Fruit fly (Drosophila melanogaster) whole organism, embryonic: Measurements from ENCODE around the gene TFAM.

ENCODE experiments used
- Bteb2 ChIP-seq: fragments of 200-800 bp; sonication (Bioruptor generic); optimal IDR thresholded peaks from 2 replicates; lab custom pipeline; 2016; ENCODE audit warnings: missing biosample characterization, missing genetic modification characterization
- CG10274 ChIP-seq: fragments of 200-800 bp; sonication (Bioruptor generic); optimal IDR thresholded peaks from 3 replicates; lab custom pipeline; 2017; ENCODE audit warnings: missing biosample characterization, mild to moderate bottlenecking, missing genetic modification characterization
- CG12219 ChIP-seq: fragments of 200-800 bp; sonication (Bioruptor generic); optimal IDR thresholded peaks from 3 replicates; lab custom pipeline; 2018; ENCODE audit warnings: missing biosample characterization, mild to moderate bottlenecking, missing genetic modification characterization
- CG12299 ChIP-seq: fragments of 200-800 bp; sonication (Bioruptor generic); optimal IDR thresholded peaks from 2 replicates; lab custom pipeline; 2018; ENCODE audit warnings: missing biosample characterization, mild to moderate bottlenecking, missing genetic modification characterization
- CG12659 ChIP-seq: fragments of 200-800 bp; sonication (Bioruptor generic); optimal IDR thresholded peaks from 3 replicates; lab custom pipeline; 2017; ENCODE audit warnings: mild to moderate bottlenecking, missing biosample characterization, missing genetic modification reagents, missing genetic modification characterization
- CG15269 ChIP-seq: fragments of 200-800 bp; sonication (Bioruptor generic); optimal IDR thresholded peaks from 2 replicates; lab custom pipeline; 2018; ENCODE audit warnings: missing biosample characterization, mild to moderate bottlenecking, missing genetic modification characterization, moderate library complexity
- CG1792 ChIP-seq: fragments of 200-800 bp; sonication (Bioruptor generic); optimal IDR thresholded peaks from 2 replicates; lab custom pipeline; 2016; ENCODE audit warnings: missing biosample characterization, missing genetic modification characterization
- CG18262 ChIP-seq: fragments of 200-800 bp; optimal IDR thresholded peaks from 3 replicates; lab custom pipeline; 2019; ENCODE audit warnings: missing biosample characterization, mild to moderate bottlenecking, missing genetic modification characterization, moderate library complexity
- CG2678 ChIP-seq: fragments of 200-800 bp; sonication (Bioruptor generic); optimal IDR thresholded peaks from 3 replicates; lab custom pipeline; 2019; ENCODE audit warnings: missing biosample characterization, mild to moderate bottlenecking, missing genetic modification characterization, moderate library complexity
- CG2889 ChIP-seq: fragments of 200-800 bp; sonication (Bioruptor generic); IDR thresholded peaks from 3 replicates; pipeline ENCODE4 v1.3.6; 2022; ENCODE audit warnings: missing biosample characterization, missing genetic modification characterization
- CG3065 ChIP-seq: fragments of 200-800 bp; sonication (Bioruptor generic); optimal IDR thresholded peaks from 2 replicates; lab custom pipeline; 2016; ENCODE audit warnings: missing biosample characterization, missing genetic modification characterization
- CG34422 ChIP-seq: fragments of 200-800 bp; sonication (Bioruptor generic); IDR thresholded peaks from 3 replicates; pipeline ENCODE4 v1.3.6; 2022; ENCODE audit warnings: missing biosample characterization, missing genetic modification characterization
- CG43689 ChIP-seq: fragments of 200-800 bp; sonication (Bioruptor generic); IDR thresholded peaks from 2 replicates; pipeline ENCODE4 v1.3.6; 2022; ENCODE audit warnings: missing biosample characterization, missing genetic modification characterization
- CG4730 ChIP-seq: fragments of 200-800 bp; sonication (Bioruptor generic); IDR thresholded peaks from 2 replicates; pipeline ENCODE4 v1.3.6; 2022; ENCODE audit warnings: missing biosample characterization, missing genetic modification characterization
- CG6254 ChIP-seq: fragments of 200-800 bp; sonication (Bioruptor generic); optimal IDR thresholded peaks from 3 replicates; lab custom pipeline; 2017; ENCODE audit warnings: mild to moderate bottlenecking, missing biosample characterization, missing genetic modification reagents, missing genetic modification characterization
- CG7745 ChIP-seq: fragments of 200-800 bp; sonication (Bioruptor generic); optimal IDR thresholded peaks from 2 replicates; lab custom pipeline; 2018; ENCODE audit warnings: missing biosample characterization, mild to moderate bottlenecking, missing genetic modification characterization, moderate library complexity
- CG8765 ChIP-seq: fragments of 200-800 bp; sonication (Bioruptor generic); IDR thresholded peaks from 2 replicates; pipeline ENCODE4 v1.3.6; 2022; ENCODE audit warnings: missing biosample characterization, missing genetic modification characterization
- CG9437 ChIP-seq: fragments of 200-800 bp; sonication (Bioruptor generic); optimal IDR thresholded peaks from 2 replicates; lab custom pipeline; 2018; ENCODE audit warnings: missing biosample characterization, mild to moderate bottlenecking, missing genetic modification characterization
- CG9609 ChIP-seq: fragments of 200-800 bp; sonication (Bioruptor generic); optimal IDR thresholded peaks from 3 replicates; lab custom pipeline; 2016; ENCODE audit warnings: missing biosample characterization, missing genetic modification characterization
- CrebB ChIP-seq: fragments of 200-800 bp; sonication (Bioruptor generic); optimal IDR thresholded peaks from 3 replicates; lab custom pipeline; 2018; ENCODE audit warnings: missing biosample characterization, mild to moderate bottlenecking, missing genetic modification characterization
- Dip3 ChIP-seq: fragments of 200-800 bp; sonication (Bioruptor generic); optimal IDR thresholded peaks from 3 replicates; lab custom pipeline; 2016; ENCODE audit warnings: missing biosample characterization, missing genetic modification characterization
- Doc3 ChIP-seq: fragments of 200-800 bp; sonication (Bioruptor generic); IDR thresholded peaks from 3 replicates; pipeline ENCODE4 v1.3.6; 2022; ENCODE audit warnings: missing biosample characterization, missing genetic modification characterization; ENCODE audit not compliant: partially characterized antibody
- HmgD ChIP-seq: fragments of 200-800 bp; sonication (Bioruptor generic); optimal IDR thresholded peaks from 3 replicates; lab custom pipeline; 2016; ENCODE audit warnings: missing biosample characterization, missing genetic modification characterization
- Mrtf ChIP-seq: fragments of 200-800 bp; sonication (Bioruptor generic); IDR thresholded peaks from 3 replicates; pipeline ENCODE4 v1.3.6; 2022; ENCODE audit warnings: missing biosample characterization, missing genetic modification characterization
- Neu2 ChIP-seq: fragments of 200-800 bp; sonication (Bioruptor generic); optimal IDR thresholded peaks from 3 replicates; lab custom pipeline; 2016; ENCODE audit warnings: missing biosample characterization, missing genetic modification characterization, borderline replicate concordance
- Optix ChIP-seq: fragments of 200-800 bp; sonication (Bioruptor generic); IDR thresholded peaks from 3 replicates; pipeline ENCODE4 v1.3.6; 2022; ENCODE audit warnings: missing biosample characterization, missing genetic modification characterization
- Ptx1 ChIP-seq: fragments of 200-800 bp; sonication (Bioruptor generic); IDR thresholded peaks from 2 replicates; pipeline ENCODE4 v1.3.6; 2022; ENCODE audit warnings: missing biosample characterization, missing genetic modification characterization
- Scr ChIP-seq: fragments of 200-800 bp; sonication (Bioruptor generic); IDR thresholded peaks from 2 replicates; pipeline ENCODE4 v1.3.6; 2022; ENCODE audit warnings: missing biosample characterization, missing genetic modification characterization; ENCODE audit not compliant: partially characterized antibody
- ase ChIP-seq: fragments of 200-800 bp; sonication (Bioruptor generic); IDR thresholded peaks from 3 replicates; pipeline ENCODE4 v1.3.6; 2022; ENCODE audit warnings: missing biosample characterization, missing genetic modification characterization
- az2 ChIP-seq: fragments of 200-800 bp; sonication (Bioruptor generic); optimal IDR thresholded peaks from 3 replicates; lab custom pipeline; 2016; ENCODE audit warnings: missing biosample characterization, missing genetic modification characterization
- bsh ChIP-seq, 2 experiments: fragments of 200-800 bp; sonication (Bioruptor generic); optimal IDR thresholded peaks; 2 replicates each; lab custom pipeline; 2017 to 2018; ENCODE audit warnings: mild to moderate bottlenecking in 2 of 2, missing biosample characterization in 2 of 2, missing genetic modification characterization in 2 of 2, moderate library complexity in 1 of 2
- btn ChIP-seq: fragments of 200-800 bp; sonication (Bioruptor generic); optimal IDR thresholded peaks from 2 replicates; lab custom pipeline; 2016; ENCODE audit warnings: missing biosample characterization, missing genetic modification characterization
- crol ChIP-seq: fragments of 200-800 bp; sonication (Bioruptor generic); IDR thresholded peaks from 2 replicates; pipeline ENCODE4 v1.3.6; 2022; ENCODE audit warnings: missing biosample characterization, missing genetic modification characterization
- crp ChIP-seq, 2 experiments: fragments of 200-800 bp; sonication (Bioruptor generic); optimal IDR thresholded peaks; 2 replicates in 1 of 2; 3 replicates in 1 of 2; lab custom pipeline; 2017; ENCODE audit warnings: missing biosample characterization in 2 of 2, missing genetic modification characterization in 2 of 2, mild to moderate bottlenecking in 1 of 2, moderate library complexity in 1 of 2
- dati ChIP-seq: fragments of 200-800 bp; sonication (Bioruptor generic); IDR thresholded peaks from 2 replicates; pipeline ENCODE4 v1.3.6; 2022; ENCODE audit warnings: missing biosample characterization, missing genetic modification characterization
- disco-r ChIP-seq: fragments of 200-800 bp; sonication (Bioruptor generic); optimal IDR thresholded peaks from 2 replicates; lab custom pipeline; 2016; ENCODE audit warnings: missing biosample characterization, missing genetic modification characterization
- ewg ChIP-seq: fragments of 200-800 bp; sonication (Bioruptor generic); optimal IDR thresholded peaks from 3 replicates; lab custom pipeline; 2017; ENCODE audit warnings: mild to moderate bottlenecking, missing biosample characterization, missing genetic modification reagents, missing genetic modification characterization
- fd3F ChIP-seq: fragments of 200-800 bp; sonication (Bioruptor generic); optimal IDR thresholded peaks from 2 replicates; lab custom pipeline; 2018; ENCODE audit warnings: missing biosample characterization, mild to moderate bottlenecking, missing genetic modification characterization, moderate library complexity
- gro ChIP-seq: fragments of 200-800 bp; sonication (Bioruptor generic); optimal IDR thresholded peaks from 2 replicates; lab custom pipeline; 2016; ENCODE audit warnings: missing biosample characterization, missing genetic modification characterization
- gsb ChIP-seq: fragments of 200-800 bp; sonication (Bioruptor generic); IDR thresholded peaks from 2 replicates; pipeline ENCODE4 v1.3.6; 2022; ENCODE audit warnings: missing biosample characterization, missing genetic modification characterization
- otp ChIP-seq: fragments of 200-800 bp; sonication (Bioruptor generic); IDR thresholded peaks from 3 replicates; pipeline ENCODE4, ENCODE4 v1.3.6; 2022; ENCODE audit warnings: missing biosample characterization, missing genetic modification characterization
- p53 ChIP-seq: fragments of 200-800 bp; sonication (Bioruptor generic); optimal IDR thresholded peaks from 2 replicates; lab custom pipeline; 2016; ENCODE audit warnings: missing biosample characterization, missing genetic modification characterization
- pho ChIP-seq: fragments of 200-800 bp; sonication (Bioruptor generic); optimal IDR thresholded peaks from 2 replicates; lab custom pipeline; 2016; ENCODE audit warnings: missing biosample characterization, missing genetic modification characterization
- salm ChIP-seq: fragments of 200-800 bp; sonication (Bioruptor generic); optimal IDR thresholded peaks from 2 replicates; lab custom pipeline; 2018; ENCODE audit warnings: missing biosample characterization, mild to moderate bottlenecking, missing genetic modification characterization
- sqz ChIP-seq: fragments of 200-800 bp; sonication (Bioruptor generic); optimal IDR thresholded peaks from 3 replicates; lab custom pipeline; 2018; ENCODE audit warnings: missing biosample characterization, mild to moderate bottlenecking, missing genetic modification characterization
- tap ChIP-seq: fragments of 200-800 bp; optimal IDR thresholded peaks from 3 replicates; lab custom pipeline; 2019; ENCODE audit warnings: missing biosample characterization, mild to moderate bottlenecking, missing genetic modification characterization, moderate library complexity
- tll ChIP-seq, 2 experiments: fragments of 200-800 bp in 1 of 2; fragments of >200 bp in 1 of 2; sonication (Bioruptor generic) in 1 of 2; optimal IDR thresholded peaks; 2 replicates each; lab custom pipeline; 2017 to 2019; ENCODE audit warnings: missing biosample characterization in 2 of 2, missing genetic modification characterization in 2 of 2, mild to moderate bottlenecking in 1 of 2, moderate library complexity in 1 of 2
- trem ChIP-seq: fragments of 200-800 bp; optimal IDR thresholded peaks from 3 replicates; lab custom pipeline; 2019; ENCODE audit warnings: missing biosample characterization, mild to moderate bottlenecking, missing genetic modification characterization, moderate library complexity

Gene TFAM

DNA sequence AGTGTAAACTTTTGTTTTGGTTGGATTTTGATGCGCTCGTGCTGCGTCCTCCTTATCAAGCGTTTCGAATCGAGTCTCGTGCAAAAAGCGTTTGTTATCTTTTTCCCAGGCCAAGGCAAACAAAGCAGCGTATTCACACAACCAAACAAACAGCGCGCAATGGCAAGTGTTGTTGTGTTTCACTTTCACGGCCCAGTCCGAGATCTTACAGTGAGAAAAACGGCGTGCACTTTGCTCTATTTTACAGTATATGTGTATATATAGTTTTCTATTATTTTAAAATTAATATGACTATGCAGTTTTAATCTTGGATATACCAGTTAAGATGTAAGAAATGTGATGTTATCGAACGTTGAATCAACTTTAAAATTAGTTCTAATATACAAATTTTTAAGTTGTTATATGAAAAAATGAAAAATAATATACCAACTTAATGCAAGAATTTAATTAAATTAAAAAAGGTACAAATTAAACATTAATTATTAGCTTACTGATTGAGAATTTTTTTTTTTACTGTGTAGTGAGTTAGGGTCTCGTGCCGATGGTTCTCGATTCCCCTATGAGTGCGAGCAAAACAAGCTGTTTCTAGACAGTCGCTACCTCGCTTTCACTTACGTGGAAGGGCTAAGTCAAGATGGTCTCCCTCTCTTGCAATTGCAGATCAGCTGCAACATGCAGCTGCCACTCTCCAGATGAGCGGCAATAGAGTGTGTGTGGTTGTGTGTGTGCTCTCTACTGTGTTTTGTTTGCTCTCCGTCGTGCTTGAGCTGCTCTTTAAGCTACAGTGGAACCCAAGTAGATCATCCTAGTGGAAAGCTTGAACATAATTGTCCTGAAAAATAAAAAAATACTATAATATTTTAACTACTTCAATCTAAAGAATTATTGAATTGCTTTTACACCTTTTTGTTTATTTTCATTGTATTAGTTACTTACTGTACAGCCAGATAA is 17.7 kb upstream of the TFAM start (continued):
- TF ChIP-seq CG43689: peak; percentile 55; the same call in 1 of the 2 replicates
- TF ChIP-seq CG12299 (tag; lab: Kevin White, UChicago): peak; percentile 92
- TF ChIP-seq ewg: peak; percentile 72
- TF ChIP-seq az2: peak; percentile 84
- TF ChIP-seq CG9437 (GFP tag; lab: Kevin White, UChicago): peak; percentile 85
- no peak for TF ChIP-seq Neu2 (GFP tag; lab: Kevin White, UChicago)
- TF ChIP-seq gro (GFP tag; lab: Kevin White, UChicago): no peak
- TF ChIP-seq crp (GFP tag; optimal IDR thresholded peaks at IDR 0.05; lab: Kevin White, UChicago): peak in 1 of 2 experiments; percentile 35
- peak; percentile 53; the same call in 1 of the 3 replicates for TF ChIP-seq CG2889 (GFP tag; lab: Robert Waterston, UW)
- TF ChIP-seq CG1792 (GFP tag; lab: Kevin White, UChicago): peak; percentile 6
- peak; percentile 56; the same call in 1 of the 3 replicates for TF ChIP-seq Mrtf
- TF ChIP-seq CG10274: peak; percentile 35
- peak; percentile 58; the same call in 2 of the 3 replicates for TF ChIP-seq ase (GFP tag; lab: Robert Waterston, UW)
- TF ChIP-seq CG12219 (GFP tag; lab: Kevin White, UChicago): peak; percentile 41
- TF ChIP-seq CG15269: peak; percentile 89
- no peak for TF ChIP-seq disco-r (GFP tag; lab: Kevin White, UChicago)
- TF ChIP-seq sqz: peak; percentile 91
- no peak for TF ChIP-seq btn (GFP tag; lab: Kevin White, UChicago)
- TF ChIP-seq CG3065: peak; percentile 45
- peak; percentile 52; the same call in 1 of the 3 replicates for TF ChIP-seq Optix (GFP tag; lab: Robert Waterston, UW)
- no peak for TF ChIP-seq Bteb2 (GFP tag; lab: Kevin White, UChicago)
- TF ChIP-seq Dip3 (GFP tag; lab: Kevin White, UChicago): no peak
- no peak; the same call in 1 of the 2 replicates for TF ChIP-seq CG8765 (GFP tag; lab: Robert Waterston, UW)
- TF ChIP-seq CG4730 (GFP tag; lab: Robert Waterston, UW): peak; percentile 52
- TF ChIP-seq pho: no peak
- TF ChIP-seq bsh (GFP tag; optimal IDR thresholded peaks at IDR 0.05; lab: Kevin White, UChicago): peak; percentile 79 to 95
- peak; percentile 90 for TF ChIP-seq trem (tag; lab: Kevin White, UChicago)
- peak; percentile 81 for TF ChIP-seq CG12659 (GFP tag; lab: Kevin White, UChicago)
- TF ChIP-seq otp (GFP tag; lab: Robert Waterston, UW): peak; percentile 74
- TF ChIP-seq CG7745 (tag; lab: Kevin White, UChicago): no peak
- peak; percentile 95 for TF ChIP-seq CG2678 (tag; lab: Kevin White, UChicago)
- peak; percentile 64; the same call in 1 of the 2 replicates for TF ChIP-seq dati (GFP tag; lab: Robert Waterston, UW)
- TF ChIP-seq tap (tag; lab: Kevin White, UChicago): peak; percentile 84
- peak; percentile 98 for TF ChIP-seq CG18262 (tag; lab: Kevin White, UChicago)
- TF ChIP-seq HmgD: no peak
- TF ChIP-seq crol: no peak
- peak; percentile 89 for TF ChIP-seq Ptx1
- TF ChIP-seq p53: no peak
- peak in 1 of 2 experiments; percentile 81 for TF ChIP-seq tll (GFP tag; optimal IDR thresholded peaks at IDR 0.05; lab: Kevin White, UChicago)
- TF ChIP-seq CG9609 (GFP tag; lab: Kevin White, UChicago): no peak
- TF ChIP-seq gsb (GFP tag; lab: Robert Waterston, UW): peak; percentile 22
- TF ChIP-seq CG34422: peak; percentile 35
- no peak for TF ChIP-seq CrebB (tag; lab: Kevin White, UChicago)
- peak; percentile 72 for TF ChIP-seq fd3F
- no peak for TF ChIP-seq Doc3 (GFP tag; lab: Robert Waterston, UW)
- no peak for TF ChIP-seq Scr
- peak; percentile 91 for TF ChIP-seq salm (tag; lab: Kevin White, UChicago)
- peak; percentile 87 for TF ChIP-seq CG6254 (GFP tag; lab: Kevin White, UChicago)
